Worm (Caenorhabditis elegans): ENCODE results near the gene C29E4.14.
A peak's percentile ranks its signal among the peaks of the same experiment; 100 is the strongest.

The C29E4.14 gene

DNA sequence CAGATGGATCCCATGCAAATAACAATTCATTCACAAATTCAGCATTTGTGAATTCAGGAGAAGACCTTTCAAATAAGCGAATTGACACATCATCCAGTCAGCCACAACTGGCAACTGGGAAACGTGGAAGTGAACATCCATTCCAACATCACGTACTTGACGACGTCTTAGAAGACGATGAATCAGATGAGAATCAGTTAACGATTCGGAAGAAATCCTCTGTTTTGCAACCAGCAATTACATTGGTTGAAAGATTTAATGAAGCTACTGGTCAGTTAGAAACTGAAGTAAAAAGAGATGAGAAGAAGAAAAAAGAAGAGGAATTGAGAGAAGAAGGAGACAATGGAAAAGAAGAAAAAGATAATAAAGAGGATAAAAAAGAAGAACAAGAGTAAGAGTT lies 16.5 kb upstream of the C29E4.14 start:
- no peak for TF ChIP-seq ceh-88 (GFP tag; IDR thresholded peaks at IDR 0.05)
- no peak for TF ChIP-seq nhr-47 (tag; optimal IDR thresholded peaks at IDR 0.05)
- TF ChIP-seq sptf-1 (tag; optimal IDR thresholded peaks at IDR 0.05), result no peak
- no peak for TF ChIP-seq elt-2 (tag; optimal IDR thresholded peaks at IDR 0.05)
- TF ChIP-seq egl-27 (tag; optimal IDR thresholded peaks at IDR 0.05), result no peak
- no peak for TF ChIP-seq nhr-11 (tag; optimal IDR thresholded peaks at IDR 0.05)
- TF ChIP-seq sup-37 (GFP tag; optimal IDR thresholded peaks at IDR 0.05), result no peak
- no peak for TF ChIP-seq nhr-90 (tag; optimal IDR thresholded peaks at IDR 0.05; ENCODE audit: poor library complexity)
- TF ChIP-seq skn-1 (tag; optimal IDR thresholded peaks at IDR 0.05), result no peak

DNA sequence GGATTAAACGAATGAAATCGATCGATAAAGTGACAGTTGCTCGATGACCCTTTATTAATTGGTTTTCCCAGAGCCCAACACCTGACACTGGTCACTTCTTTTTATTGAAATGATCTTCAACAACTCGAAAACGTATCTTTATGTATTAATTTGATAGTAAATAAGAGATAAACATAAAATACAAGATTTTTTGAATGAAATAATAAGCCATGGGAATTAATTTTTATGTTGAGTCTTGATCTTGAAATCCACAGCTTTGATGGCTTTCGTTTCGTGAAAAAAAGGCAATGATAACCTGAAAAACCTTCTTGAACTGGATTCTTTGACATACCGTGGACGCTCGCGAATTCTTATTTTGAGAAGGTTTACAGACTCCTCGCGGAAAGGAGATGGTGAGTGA lies 12.4 kb upstream of the C29E4.14 start, which contains the start of gene pcp-5:
Gene pcp-5 (minus strand): TSS at position 101 of the 400 bp plus-strand sequence.
- TF ChIP-seq nhr-71 (tag; optimal IDR thresholded peaks at IDR 0.05) (peak; percentile 36), rnt-1 (tag; optimal IDR thresholded peaks at IDR 0.05) (peak; percentile 48), zip-4 (GFP tag; optimal IDR thresholded peaks at IDR 0.05) (no peak), nhr-12 (tag; optimal IDR thresholded peaks at IDR 0.05) (no peak), nhr-20 (tag; optimal IDR thresholded peaks at IDR 0.05) (no peak)

DNA sequence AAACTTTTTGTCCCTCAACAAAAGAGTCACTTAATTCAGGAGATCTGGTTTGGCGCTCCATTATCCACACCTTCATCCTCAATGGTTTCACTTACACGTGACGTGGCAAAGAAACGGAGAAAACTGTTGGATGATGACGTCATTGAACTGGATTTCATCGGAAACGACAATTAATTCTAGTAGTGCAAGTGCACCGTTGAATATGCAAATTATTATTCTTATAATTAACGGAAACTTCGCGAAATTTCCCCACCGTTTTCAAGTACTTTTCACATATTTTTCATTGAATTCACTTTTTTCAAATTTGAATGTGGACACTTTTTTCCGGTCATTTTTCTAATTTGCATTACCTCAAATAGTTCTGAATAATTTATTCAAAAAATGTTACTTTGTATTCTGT lies 10.7 kb upstream of the C29E4.14 start, which contains the start of gene ZK688.1:
Gene ZK688.1 (plus strand): TSS at position 301 of the 400 bp plus-strand sequence.
- TF ChIP-seq sox-4 (tag; optimal IDR thresholded peaks at IDR 0.05) (no peak), efl-1 (optimal IDR thresholded peaks at IDR 0.05) (no peak), efl-1 (GFP tag; optimal IDR thresholded peaks at IDR 0.05 in 1 of 2) (peak in 1 of 2 experiments; percentile 52), C34B4.2 (tag; optimal IDR thresholded peaks at IDR 0.05) (no peak)

DNA sequence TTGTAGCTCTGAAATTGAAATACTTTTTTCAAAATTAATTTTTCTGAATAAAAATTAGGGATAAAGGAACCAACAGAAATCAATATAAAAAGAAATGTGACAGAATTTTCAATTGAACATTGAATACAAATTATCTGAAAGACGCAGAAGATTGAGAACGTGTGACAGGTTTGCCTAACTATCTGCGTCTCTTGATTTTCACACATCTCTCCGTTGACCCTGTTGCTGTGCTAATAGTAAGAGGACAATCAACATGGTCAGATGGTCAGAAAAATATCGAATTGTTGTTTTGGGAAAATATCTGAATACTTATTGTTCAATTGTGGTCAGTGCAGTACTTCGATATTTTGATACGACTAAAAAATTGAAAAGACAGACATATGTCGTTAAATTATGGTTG lies 8.3 kb upstream of the C29E4.14 start, which contains the start of gene ZK688.7:
Gene ZK688.7 (minus strand): TSS at position 14 of the 400 bp plus-strand sequence.
- TF ChIP-seq mdl-1 (tag; optimal IDR thresholded peaks at IDR 0.05) (peak in 1 of 2 experiments; percentile 15), egl-27 (tag; optimal IDR thresholded peaks at IDR 0.05) (no peak), fos-1 (tag; optimal IDR thresholded peaks at IDR 0.05) (no peak), nhr-20 (tag; optimal IDR thresholded peaks at IDR 0.05) (peak; percentile 57), aha-1 (tag; optimal IDR thresholded peaks at IDR 0.05) (no peak), dpl-1 (GFP tag; optimal IDR thresholded peaks at IDR 0.05) (peak; percentile 8 to 34 (median 33)), mab-9 (GFP tag; IDR thresholded peaks at IDR 0.05) (no peak), irx-1 (tag; optimal IDR thresholded peaks at IDR 0.05) (no peak), tbx-2 (tag; optimal IDR thresholded peaks at IDR 0.05) (no peak), sox-4 (tag; optimal IDR thresholded peaks at IDR 0.05) (no peak), tlp-1 (tag; optimal IDR thresholded peaks at IDR 0.05) (no peak), unc-86 (tag; optimal IDR thresholded peaks at IDR 0.05) (no peak), mef-2 (tag; optimal IDR thresholded peaks at IDR 0.05) (no peak), alr-1 (tag; optimal IDR thresholded peaks at IDR 0.05; ENCODE audit: borderline replicate concordance) (no peak), nhr-76 (tag; optimal IDR thresholded peaks at IDR 0.05) (no peak), efl-3 (GFP tag; optimal IDR thresholded peaks at IDR 0.05) (no peak), F16B12.6 (tag; optimal IDR thresholded peaks at IDR 0.05) (no peak), dsc-1 (tag; optimal IDR thresholded peaks at IDR 0.05) (no peak), pqm-1 (tag; optimal IDR thresholded peaks at IDR 0.05) (no peak), nhr-90 (tag; optimal IDR thresholded peaks at IDR 0.05; ENCODE audit: poor library complexity) (peak; percentile 11), nhr-85 (tag) (peak; percentile 66), nhr-47 (tag; optimal IDR thresholded peaks at IDR 0.05) (no peak), ceh-90 (tag; optimal IDR thresholded peaks at IDR 0.05) (no peak), lin-35 (GFP tag; optimal IDR thresholded peaks at IDR 0.05) (peak in 1 of 2 experiments; percentile 68), unc-130 (tag; optimal IDR thresholded peaks at IDR 0.05) (no peak), zip-4 (GFP tag; optimal IDR thresholded peaks at IDR 0.05) (no peak), C04F5.9 (tag; optimal IDR thresholded peaks at IDR 0.05) (no peak), ceh-82 (tag; optimal IDR thresholded peaks at IDR 0.05) (no peak), lin-15B (tag; optimal IDR thresholded peaks at IDR 0.05) (no peak), nhr-77 (tag; optimal IDR thresholded peaks at IDR 0.05) (no peak), lin-14 (GFP tag; optimal IDR thresholded peaks at IDR 0.05) (peak; percentile 81), nhr-12 (tag; optimal IDR thresholded peaks at IDR 0.05) (no peak), blmp-1 (tag; optimal IDR thresholded peaks at IDR 0.05) (peak; percentile 37), lsy-2 (tag; optimal IDR thresholded peaks at IDR 0.05) (peak in 1 of 2 experiments; percentile 15), mep-1 (tag; optimal IDR thresholded peaks at IDR 0.05) (peak; percentile 51), C34B4.2 (tag; optimal IDR thresholded peaks at IDR 0.05) (no peak), swsn-7 (tag; optimal IDR thresholded peaks at IDR 0.05) (no peak), skn-1 (tag; optimal IDR thresholded peaks at IDR 0.05) (no peak)
